Worm (Caenorhabditis elegans) whole organism, L4/young adult: Measurements from ENCODE around the gene oxy-4.

Experiments used
- W03F9.2 ChIP-seq: fragments of 150-350 bp; optimal IDR thresholded peaks from 2 replicates; lab custom pipeline; 2014; ENCODE audit warnings: missing biosample characterization, missing genetic modification characterization
- dao-5 ChIP-seq: sonication (generic microtip); optimal IDR thresholded peaks from 2 replicates; lab custom pipeline; 2016; ENCODE audit warnings: missing genotype, missing genetic modification characterization, moderate library complexity, missing compliant biosample characterization
- him-1 ChIP-seq: sonication (generic microtip); optimal IDR thresholded peaks from 2 replicates; lab custom pipeline; 2016; ENCODE audit warnings: missing genotype, missing genetic modification reagents, missing genetic modification characterization, missing compliant biosample characterization

DNA sequence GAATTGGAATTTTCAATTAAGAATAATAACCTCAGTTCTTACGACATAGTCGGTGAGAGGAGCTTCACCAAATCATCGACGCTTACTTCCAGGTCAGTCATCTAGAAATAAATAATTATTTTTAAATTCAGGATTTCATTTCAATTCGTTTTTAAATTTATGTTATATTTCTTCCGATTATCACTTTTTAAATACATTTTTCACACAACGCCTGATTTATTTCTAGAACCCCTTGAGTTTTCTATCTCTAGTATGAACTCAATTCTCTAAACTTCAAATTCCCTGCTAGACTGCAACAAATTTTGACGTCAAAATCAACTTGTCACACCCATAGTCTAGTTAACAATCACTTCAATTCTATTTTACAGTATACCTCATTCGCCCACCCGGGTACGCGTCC lies 9.1 kb downstream of the oxy-4 start, which contains the start of gene Y54H5A.2:
- no peak for TF ChIP-seq dao-5 (tag; lab: Kevin White, UChicago)
- TF ChIP-seq him-1 (tag; lab: Kevin White, UChicago), result no peak
- TF ChIP-seq W03F9.2, result no peak
